Worm (Caenorhabditis elegans) whole organism, L3 larva: ENCODE measurements around the gene sshk-1.

ENCODE experiments used
- R02D3.7 ChIP-seq: fragments of 150-350 bp; optimal IDR thresholded peaks from 2 replicates; lab custom pipeline; 2014; ENCODE audit warnings: missing biosample characterization, missing genetic modification characterization
- aly-2 ChIP-seq: fragments of 150-350 bp; optimal IDR thresholded peaks from 2 replicates; lab custom pipeline; 2014; ENCODE audit warnings: missing biosample characterization, missing genetic modification characterization
- elt-3 ChIP-seq, 3 experiments: fragments of 150-350 bp in 1 of 3; sonication (generic microtip) in 2 of 3; optimal IDR thresholded peaks; 2 replicates in 2 of 3; 4 replicates in 1 of 3; lab custom pipeline; 2014 to 2017; ENCODE audit warnings: missing biosample characterization in 3 of 3, missing genetic modification characterization in 3 of 3
- fkh-10 ChIP-seq: sonication (generic microtip); optimal IDR thresholded peaks from 2 replicates; lab custom pipeline; 2017; ENCODE audit warnings: missing biosample characterization, missing genetic modification reagents, missing genetic modification characterization
- ztf-11 ChIP-seq: fragments of 150-350 bp; optimal IDR thresholded peaks from 2 replicates; lab custom pipeline; 2014; ENCODE audit warnings: missing biosample characterization, missing genetic modification characterization

- TF ChIP-seq ztf-11 (tag; lab: Kevin White, UChicago) (no peak), elt-3 (tag; optimal IDR thresholded peaks at IDR 0.05; lab: Kevin White, UChicago) (no peak), R02D3.7 (tag; lab: Kevin White, UChicago) (no peak), aly-2 (tag; lab: Kevin White, UChicago) (no peak), fkh-10 (no peak)
These were observed 44.2 kb upstream of the sshk-1 start for ce11 chrV:20771702-20772101.
